Worm (Caenorhabditis elegans) whole organism, L1 larva: ENCODE data around the gene epic-1.

Experiments
- ama-1 ChIP-seq: fragments of 150-350 bp; optimal IDR thresholded peaks from 2 replicates; lab custom pipeline; 2014
- dpl-1 ChIP-seq, 3 experiments: fragments of 150-350 bp in 2 of 3; sonication (generic microtip) in 1 of 3; optimal IDR thresholded peaks; 2 replicates each; lab custom pipeline; 2014 to 2017; ENCODE audit warnings: missing biosample characterization in 3 of 3, missing genetic modification characterization in 3 of 3, missing genetic modification reagents in 3 of 3
- nhr-237 ChIP-seq: fragments of 150-350 bp; optimal IDR thresholded peaks from 2 replicates; lab custom pipeline; 2014; ENCODE audit warnings: missing biosample characterization, missing genetic modification characterization
- skn-1 ChIP-seq: fragments of 150-350 bp; optimal IDR thresholded peaks from 2 replicates; lab custom pipeline; 2014; ENCODE audit warnings: missing biosample characterization, missing genetic modification characterization
- unc-62 ChIP-seq: fragments of 150-350 bp; optimal IDR thresholded peaks from 2 replicates; lab custom pipeline; 2014; ENCODE audit warnings: missing biosample characterization, missing genetic modification reagents, missing genetic modification characterization
- ztf-11 ChIP-seq, 2 experiments: sonication (generic microtip); optimal IDR thresholded peaks; 2 replicates each; lab custom pipeline; 2016 to 2017; ENCODE audit warnings: missing genetic modification characterization in 2 of 2, missing biosample characterization in 1 of 2, missing compliant biosample characterization in 1 of 2

DNA sequence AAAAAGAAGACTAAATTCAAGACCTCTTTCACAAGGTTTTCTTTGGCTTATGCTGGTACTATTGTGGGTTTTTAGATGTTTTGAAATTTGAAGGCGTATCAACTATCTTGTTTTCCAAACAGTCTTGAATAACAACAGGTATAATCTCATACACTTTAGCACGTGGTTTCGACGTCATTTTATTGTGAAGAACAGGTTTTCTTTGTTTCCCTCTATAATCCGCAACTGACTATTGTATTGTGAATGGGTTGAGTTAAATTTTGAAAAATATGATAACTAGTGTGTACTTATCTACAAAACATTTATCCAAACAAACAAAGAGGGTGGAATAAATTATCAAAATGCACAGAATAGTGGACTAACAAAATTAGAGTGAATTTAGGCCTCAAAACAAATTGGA, 30.5 kb downstream of the epic-1 start:
- TF ChIP-seq unc-62 (no peak), ama-1 (lab: Kevin White, UChicago) (no peak), skn-1 (tag; lab: Kevin White, UChicago) (no peak), dpl-1 (GFP tag; optimal IDR thresholded peaks at IDR 0.05; lab: Kevin White, UChicago) (no peak), nhr-237 (tag; lab: Kevin White, UChicago) (no peak), ztf-11 (tag; optimal IDR thresholded peaks at IDR 0.05; lab: Kevin White, UChicago) (no peak)
